Worm (Caenorhabditis elegans) whole organism, late embryonic: ENCODE data around the gene lin-38.

ENCODE experiments used
- K09A11.1 ChIP-seq: sonication (generic microtip); optimal IDR thresholded peaks from 2 replicates; lab custom pipeline; 2017; ENCODE audit warnings: antibody characterized with exemption, mild to moderate bottlenecking, missing genetic modification characterization, missing compliant biosample characterization; ENCODE audit not compliant: insufficient read depth
- T23F11.4 ChIP-seq: fragments of 200-800 bp; sonication (Bioruptor generic); optimal IDR thresholded peaks from 2 replicates; lab custom pipeline; 2018; ENCODE audit warnings: mild to moderate bottlenecking, missing genetic modification characterization, missing compliant biosample characterization
- ahr-1 ChIP-seq: sonication (generic microtip); optimal IDR thresholded peaks from 2 replicates; lab custom pipeline; 2016; ENCODE audit warnings: missing genetic modification characterization, missing compliant biosample characterization
- ama-1 ChIP-seq: fragments of 150-350 bp; optimal IDR thresholded peaks from 2 replicates; lab custom pipeline; 2014
- ceh-19 ChIP-seq: fragments of 200-800 bp; sonication (Bioruptor generic); optimal IDR thresholded peaks from 2 replicates; lab custom pipeline; 2018; ENCODE audit warnings: mild to moderate bottlenecking, missing genetic modification characterization, missing compliant biosample characterization
- ceh-2 ChIP-seq: sonication (generic microtip); optimal IDR thresholded peaks from 2 replicates; lab custom pipeline; 2016; ENCODE audit warnings: missing genotype, missing genetic modification characterization, missing compliant biosample characterization
- ceh-22 ChIP-seq: sonication (generic microtip); optimal IDR thresholded peaks from 2 replicates; lab custom pipeline; 2017; ENCODE audit warnings: missing biosample characterization, missing genetic modification characterization
- ceh-24 ChIP-seq: sonication (generic microtip); optimal IDR thresholded peaks from 2 replicates; lab custom pipeline; 2016; ENCODE audit warnings: mild to moderate bottlenecking, missing genetic modification characterization, missing compliant biosample characterization
- ceh-30 ChIP-seq: fragments of 150-350 bp; optimal IDR thresholded peaks from 2 replicates; lab custom pipeline; 2014; ENCODE audit warnings: missing biosample characterization, missing genetic modification characterization
- ceh-31 ChIP-seq: sonication (generic microtip); optimal IDR thresholded peaks from 2 replicates; lab custom pipeline; 2016; ENCODE audit warnings: missing genetic modification characterization, missing compliant biosample characterization
- ceh-34 ChIP-seq: sonication (generic microtip); optimal IDR thresholded peaks from 2 replicates; lab custom pipeline; 2016; ENCODE audit warnings: mild to moderate bottlenecking, missing genetic modification characterization, missing compliant biosample characterization
- ceh-48 ChIP-seq: sonication (generic microtip); optimal IDR thresholded peaks from 2 replicates; lab custom pipeline; 2016; ENCODE audit warnings: missing genetic modification characterization, inconsistent platforms, missing compliant biosample characterization
- che-1 ChIP-seq: sonication (generic microtip); optimal IDR thresholded peaks from 2 replicates; lab custom pipeline; 2016; ENCODE audit warnings: mild to moderate bottlenecking, missing genetic modification characterization, missing compliant biosample characterization
- dmd-4 ChIP-seq: sonication (generic microtip); optimal IDR thresholded peaks from 2 replicates; lab custom pipeline; 2016; ENCODE audit warnings: borderline replicate concordance, missing genetic modification characterization, missing compliant biosample characterization
- elt-2 ChIP-seq: sonication (generic microtip); optimal IDR thresholded peaks from 2 replicates; lab custom pipeline; 2016; ENCODE audit warnings: missing genetic modification reagents, missing genetic modification characterization, missing compliant biosample characterization
- ets-4 ChIP-seq: sonication (generic microtip); optimal IDR thresholded peaks from 2 replicates; lab custom pipeline; 2016; ENCODE audit warnings: missing genetic modification characterization, missing compliant biosample characterization
- fkh-10 ChIP-seq: fragments of 150-350 bp; optimal IDR thresholded peaks from 2 replicates; lab custom pipeline; 2014; ENCODE audit warnings: missing biosample characterization, missing genetic modification reagents, missing genetic modification characterization
- fkh-6 ChIP-seq: sonication (generic microtip); optimal IDR thresholded peaks from 2 replicates; lab custom pipeline; 2016; ENCODE audit warnings: missing genetic modification characterization, missing compliant biosample characterization
- hlh-13 ChIP-seq: fragments of 200-800 bp; sonication (Bioruptor generic); optimal IDR thresholded peaks from 2 replicates; lab custom pipeline; 2018; ENCODE audit warnings: mild to moderate bottlenecking, missing genetic modification characterization, missing compliant biosample characterization
- hlh-15 ChIP-seq: sonication (generic microtip); optimal IDR thresholded peaks from 2 replicates; lab custom pipeline; 2016; ENCODE audit warnings: missing genetic modification characterization, missing compliant biosample characterization
- hlh-6 ChIP-seq: sonication (generic microtip); optimal IDR thresholded peaks from 2 replicates; lab custom pipeline; 2016; ENCODE audit warnings: missing genotype, missing genetic modification characterization, missing compliant biosample characterization
- hlh-8 ChIP-seq: sonication (generic microtip); optimal IDR thresholded peaks from 2 replicates; lab custom pipeline; 2016; ENCODE audit warnings: missing genotype, missing genetic modification characterization, missing compliant biosample characterization
- madf-2 ChIP-seq: sonication (generic microtip); optimal IDR thresholded peaks from 2 replicates; lab custom pipeline; 2017; ENCODE audit warnings: missing genetic modification characterization, missing compliant biosample characterization
- mec-3 ChIP-seq: sonication (generic microtip); optimal IDR thresholded peaks from 2 replicates; lab custom pipeline; 2016; ENCODE audit warnings: borderline replicate concordance, missing genetic modification characterization, missing compliant biosample characterization
- nhr-232 ChIP-seq: sonication (generic microtip); optimal IDR thresholded peaks from 2 replicates; lab custom pipeline; 2016; ENCODE audit warnings: missing genetic modification characterization, missing compliant biosample characterization
- npax-4 ChIP-seq: sonication (generic microtip); optimal IDR thresholded peaks from 2 replicates; lab custom pipeline; 2016; ENCODE audit warnings: missing genetic modification characterization, missing compliant biosample characterization
- odd-2 ChIP-seq: sonication (generic microtip); optimal IDR thresholded peaks from 2 replicates; lab custom pipeline; 2017; ENCODE audit warnings: antibody characterized with exemption, mild to moderate bottlenecking, missing genetic modification characterization, missing compliant biosample characterization
- pag-3 ChIP-seq: sonication (generic microtip); optimal IDR thresholded peaks from 2 replicates; lab custom pipeline; 2016; ENCODE audit warnings: missing compliant biosample characterization, missing genetic modification characterization, borderline replicate concordance
- pros-1 ChIP-seq: fragments of 150-350 bp; optimal IDR thresholded peaks from 2 replicates; lab custom pipeline; 2014; ENCODE audit warnings: missing biosample characterization, missing genetic modification reagents, missing genetic modification characterization
- ref-2 ChIP-seq: sonication (generic microtip); optimal IDR thresholded peaks from 2 replicates; lab custom pipeline; 2016; ENCODE audit warnings: missing genetic modification characterization, missing compliant biosample characterization
- rnt-1 ChIP-seq: sonication (generic microtip); optimal IDR thresholded peaks from 2 replicates; lab custom pipeline; 2016; ENCODE audit warnings: missing genetic modification characterization, missing compliant biosample characterization
- sox-2 ChIP-seq: fragments of 200-800 bp; sonication (Bioruptor generic); IDR thresholded peaks from 2 replicates; pipeline ENCODE4 v1.3.6; 2022; ENCODE audit warnings: missing genetic modification reagents, missing genetic modification characterization, missing compliant biosample characterization
- sox-4 ChIP-seq: sonication (generic microtip); optimal IDR thresholded peaks from 2 replicates; lab custom pipeline; 2017; ENCODE audit warnings: mild to moderate bottlenecking, missing genetic modification characterization, inconsistent platforms, missing compliant biosample characterization
- ttx-3 ChIP-seq: sonication (generic microtip); optimal IDR thresholded peaks from 2 replicates; lab custom pipeline; 2016; ENCODE audit warnings: missing genetic modification reagents, missing genetic modification characterization, missing compliant biosample characterization
- unc-86 ChIP-seq: sonication (generic microtip); optimal IDR thresholded peaks from 2 replicates; lab custom pipeline; 2016; ENCODE audit warnings: missing genetic modification characterization, missing compliant biosample characterization

lin-38 gene

DNA sequence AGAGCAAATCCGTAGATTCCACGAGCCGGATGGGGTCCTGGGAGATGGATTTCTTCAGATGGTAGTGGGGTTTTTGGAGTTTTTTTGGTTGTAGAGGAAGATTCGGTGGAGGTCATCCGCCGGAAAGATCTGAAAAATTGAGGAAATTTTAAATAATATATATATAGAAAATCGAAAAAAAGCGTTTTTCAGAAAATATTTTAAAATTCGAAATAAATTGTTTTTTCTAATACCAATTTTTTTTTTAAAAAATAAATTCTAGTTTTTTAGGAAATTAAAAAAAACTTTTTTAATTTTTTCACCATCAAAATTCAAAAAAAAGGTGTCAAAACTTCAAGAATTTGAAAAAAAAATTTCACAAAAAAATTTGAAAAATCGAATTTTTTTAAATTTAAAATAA, 34.8 kb upstream of the lin-38 start, which contains the start of the genes noa-1 and Y48E1B.17:
Gene noa-1 (minus strand): TSS at position 101 of the 400 bp plus-strand sequence.
Gene Y48E1B.17 (minus strand): TSS at position 129 of the 400 bp plus-strand sequence.
- TF ChIP-seq ahr-1 (tag; lab: Kevin White, UChicago) (no peak), ets-4 (no peak), madf-2 (tag; lab: Kevin White, UChicago) (no peak), ref-2 (tag; lab: Kevin White, UChicago) (no peak), ceh-31 (no peak), hlh-13 (no peak), unc-86 (tag; lab: Kevin White, UChicago) (no peak), sox-4 (tag; lab: Kevin White, UChicago) (no peak), dmd-4 (tag; lab: Kevin White, UChicago) (no peak), ceh-48 (tag; lab: Kevin White, UChicago) (no peak)

DNA sequence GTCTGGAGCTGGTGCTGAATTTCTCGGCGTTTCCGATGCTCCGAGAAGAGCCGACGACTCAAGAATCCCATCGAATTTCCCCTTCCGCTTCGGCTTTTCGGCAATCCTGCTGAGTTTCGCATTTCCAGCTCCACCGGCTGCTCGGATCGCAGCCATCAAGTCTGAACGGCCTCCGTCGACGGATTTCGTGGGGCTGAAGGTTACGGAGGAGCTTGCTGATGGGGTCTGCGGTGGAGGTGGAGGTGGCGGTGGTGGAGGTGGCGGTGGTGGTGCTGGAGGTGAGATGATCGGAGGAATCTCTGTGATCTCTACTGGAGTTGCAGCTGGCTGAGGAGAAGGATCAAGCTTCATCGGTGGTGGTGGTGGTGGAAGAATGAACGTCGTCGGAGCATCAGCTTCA, 32.7 kb upstream of the lin-38 start:
- no peak for TF ChIP-seq sox-4 (tag; lab: Kevin White, UChicago)
- TF ChIP-seq hlh-15 (tag; lab: Kevin White, UChicago): no peak
- TF ChIP-seq rnt-1 (tag; lab: Kevin White, UChicago): no peak
- TF ChIP-seq fkh-6 (tag; lab: Kevin White, UChicago): no peak
- no peak for TF ChIP-seq ceh-2 (tag; lab: Kevin White, UChicago)
- TF ChIP-seq sox-2 (GFP tag; lab: Robert Waterston, UW): no peak

DNA sequence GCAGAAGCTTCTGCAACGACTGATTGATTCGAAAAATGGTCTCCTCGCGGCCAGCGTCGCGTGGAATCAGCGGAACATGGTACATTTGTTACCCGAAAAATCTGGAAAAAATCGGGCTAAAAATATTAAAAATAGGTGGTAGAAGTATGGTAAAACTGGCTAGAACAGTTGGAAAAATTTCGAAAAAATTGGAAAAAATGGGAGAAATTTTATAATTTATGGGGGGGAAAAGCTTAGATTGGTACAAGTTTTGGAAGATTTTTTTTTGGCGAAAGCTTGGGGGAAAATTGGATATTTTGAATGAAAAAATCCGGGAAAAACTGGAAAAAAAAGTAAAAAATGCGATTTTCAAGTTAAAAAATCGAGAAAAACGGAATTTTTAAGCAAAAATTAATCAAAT, 28.2 kb upstream of the lin-38 start, which contains the start of gene ddl-2:
Gene ddl-2 (minus strand): TSS at position 101 of the 400 bp plus-strand sequence.
- TF ChIP-seq hlh-15 (tag; lab: Kevin White, UChicago): no peak
- TF ChIP-seq, all 69 proteins: peak for 0

DNA sequence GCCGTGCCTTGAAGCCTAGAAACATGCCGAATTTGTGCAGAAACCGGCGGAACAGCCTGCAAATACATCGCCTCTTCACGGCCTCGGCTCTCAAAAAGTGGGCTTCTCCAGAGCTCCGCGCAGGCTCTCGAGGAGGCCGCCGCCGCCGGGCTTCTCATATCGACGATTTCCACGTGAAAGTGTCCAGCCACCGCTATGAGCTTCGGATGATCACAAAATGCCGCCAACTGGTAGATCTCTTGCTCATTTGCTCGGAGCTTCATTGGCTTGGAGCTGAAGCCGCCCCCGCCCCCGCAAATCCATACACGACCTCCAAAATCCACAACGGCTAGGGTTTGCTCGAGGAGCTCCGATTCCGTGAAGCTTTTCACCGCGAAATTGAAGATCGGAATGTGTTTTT, 15.2 kb upstream of the lin-38 start:
- TF ChIP-seq nhr-232 (tag; lab: Kevin White, UChicago) (no peak), madf-2 (tag; lab: Kevin White, UChicago) (no peak), mec-3 (tag; lab: Kevin White, UChicago) (peak; percentile 80), ceh-30 (tag; lab: Kevin White, UChicago) (no peak), npax-4 (tag; lab: Kevin White, UChicago) (no peak), ceh-34 (tag; lab: Kevin White, UChicago) (no peak), pros-1 (tag; lab: Kevin White, UChicago) (no peak)
- TF ChIP-seq, all 69 proteins: peak for 1

DNA sequence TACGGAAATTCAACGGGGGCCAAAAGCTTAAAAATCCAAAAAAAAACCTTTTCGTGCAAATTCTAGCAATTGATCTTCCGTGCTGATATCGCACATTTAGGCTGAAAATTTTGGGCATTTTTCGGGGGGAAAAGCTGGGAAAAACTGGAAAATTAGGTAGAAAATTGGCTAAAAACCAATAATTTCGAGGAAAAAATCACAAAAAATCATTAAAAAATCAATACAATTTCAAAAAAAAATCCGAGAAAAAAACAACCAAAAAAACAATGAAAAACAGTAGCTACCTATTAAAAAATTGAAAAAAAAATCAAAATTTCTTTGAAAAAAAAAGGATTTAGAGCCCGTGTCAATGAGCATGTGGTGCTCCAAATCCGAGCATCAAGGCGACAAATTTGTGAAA, 7.9 kb upstream of the lin-38 start, which contains the start of gene Y48E1B.3:
Gene Y48E1B.3 (minus strand): TSS at position 101 of the 400 bp plus-strand sequence.
- TF ChIP-seq K09A11.1 (tag; lab: Kevin White, UChicago): no peak
- no peak for TF ChIP-seq ama-1 (lab: Kevin White, UChicago)
- TF ChIP-seq che-1 (tag; lab: Kevin White, UChicago): no peak
- TF ChIP-seq, all 69 proteins: peak for 0

DNA sequence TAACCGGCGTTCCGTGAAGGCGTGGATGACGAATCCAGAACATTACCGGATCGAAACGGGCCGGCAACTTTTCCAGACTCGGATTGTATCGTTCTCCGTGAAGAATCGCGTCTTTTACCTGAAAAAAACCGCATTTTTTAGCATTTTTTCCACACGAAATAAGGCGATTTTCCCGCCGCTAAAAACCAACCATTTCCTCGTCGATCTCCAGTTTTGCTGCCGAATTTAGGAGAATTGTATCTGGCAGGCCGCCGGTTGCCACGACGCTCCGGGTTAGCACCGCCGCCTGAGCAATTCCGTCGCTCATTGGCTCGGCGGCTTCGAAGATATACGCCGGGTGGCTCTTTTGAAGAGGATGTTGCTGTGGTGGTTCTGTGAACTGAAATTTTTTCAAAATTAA, 1.3 kb upstream of the lin-38 start:
- TF ChIP-seq elt-2 (tag; lab: Kevin White, UChicago): no peak
- TF ChIP-seq ceh-24 (tag; lab: Kevin White, UChicago): no peak
- no peak for TF ChIP-seq K09A11.1 (tag; lab: Kevin White, UChicago)
- no peak for TF ChIP-seq ceh-34 (tag; lab: Kevin White, UChicago)
- TF ChIP-seq odd-2 (tag; lab: Kevin White, UChicago): no peak
- TF ChIP-seq fkh-10 (GFP tag; lab: Kevin White, UChicago): no peak
- no peak for TF ChIP-seq pag-3 (tag; lab: Kevin White, UChicago)
- TF ChIP-seq hlh-6: no peak
- no peak for TF ChIP-seq hlh-8
- no peak for TF ChIP-seq ceh-19 (GFP tag; lab: Kevin White, UChicago)
- no peak for TF ChIP-seq che-1 (tag; lab: Kevin White, UChicago)
- no peak for TF ChIP-seq ceh-22 (tag; lab: Kevin White, UChicago)
- TF ChIP-seq ttx-3 (tag; lab: Kevin White, UChicago): no peak
- no peak for TF ChIP-seq T23F11.4 (GFP tag; lab: Kevin White, UChicago)
- TF ChIP-seq, all 69 proteins: peak for 0
